Fruit fly (Drosophila melanogaster) whole organism, embryonic: ENCODE measurements around the gene CG33523.

Source experiments
- CG10321 ChIP-seq: fragments of 200-800 bp; sonication (Bioruptor generic); IDR thresholded peaks from 2 replicates; pipeline ENCODE4 v1.3.6; 2022; ENCODE audit warnings: missing biosample characterization, missing genetic modification characterization
- CG12219 ChIP-seq: fragments of 200-800 bp; sonication (Bioruptor generic); optimal IDR thresholded peaks from 3 replicates; lab custom pipeline; 2018; ENCODE audit warnings: missing biosample characterization, mild to moderate bottlenecking, missing genetic modification characterization
- CG12769 ChIP-seq: fragments of 200-800 bp; sonication (Bioruptor generic); optimal IDR thresholded peaks from 2 replicates; lab custom pipeline; 2019; ENCODE audit warnings: missing biosample characterization, mild to moderate bottlenecking, missing genetic modification characterization, moderate library complexity
- CG14014 ChIP-seq: fragments of 200-800 bp; sonication (Bioruptor generic); IDR thresholded peaks from 2 replicates; pipeline ENCODE4 v1.3.6; 2022; ENCODE audit warnings: missing biosample characterization, missing genetic modification characterization
- CG1603 ChIP-seq: fragments of 200-800 bp; sonication (Bioruptor generic); optimal IDR thresholded peaks from 2 replicates; lab custom pipeline; 2019; ENCODE audit warnings: missing biosample characterization, mild to moderate bottlenecking, missing genetic modification characterization, moderate library complexity
- CG16779 ChIP-seq: fragments of 200-800 bp; sonication (Bioruptor generic); IDR thresholded peaks from 2 replicates; pipeline ENCODE4 v1.3.6; 2022; ENCODE audit warnings: missing biosample characterization, missing genetic modification characterization
- CG18599 ChIP-seq: fragments of 200-800 bp; sonication (Bioruptor generic); optimal IDR thresholded peaks from 3 replicates; lab custom pipeline; 2017; ENCODE audit warnings: missing biosample characterization, missing genetic modification characterization, mild to moderate bottlenecking, moderate library complexity, missing genetic modification reagents
- CG18619 ChIP-seq: fragments of 200-800 bp; sonication (Bioruptor generic); optimal IDR thresholded peaks from 3 replicates; lab custom pipeline; 2017; ENCODE audit warnings: missing biosample characterization, mild to moderate bottlenecking, missing genetic modification characterization
- CG2129 ChIP-seq: fragments of 200-800 bp; sonication (Bioruptor generic); IDR thresholded peaks from 2 replicates; pipeline ENCODE4 v1.3.6; 2022; ENCODE audit warnings: missing biosample characterization, missing genetic modification characterization; ENCODE audit not compliant: partially characterized antibody
- CG32767 ChIP-seq: fragments of 200-800 bp; sonication (Bioruptor generic); IDR thresholded peaks from 2 replicates; pipeline ENCODE4 v1.3.6; 2022; ENCODE audit warnings: missing biosample characterization, missing genetic modification characterization
- CG34224 ChIP-seq: fragments of 200-800 bp; sonication (Bioruptor generic); IDR thresholded peaks from 3 replicates; pipeline ENCODE4 v1.3.6; 2022; ENCODE audit warnings: missing biosample characterization, missing genetic modification characterization; ENCODE audit not compliant: partially characterized antibody
- CG4820 ChIP-seq: fragments of 200-800 bp; sonication (Bioruptor generic); optimal IDR thresholded peaks from 3 replicates; lab custom pipeline; 2016; ENCODE audit warnings: missing biosample characterization, missing genetic modification characterization
- CG6654 ChIP-seq: fragments of 200-800 bp; sonication (Bioruptor generic); optimal IDR thresholded peaks from 2 replicates; lab custom pipeline; 2017; ENCODE audit warnings: missing biosample characterization, mild to moderate bottlenecking, missing genetic modification characterization
- CG7271 ChIP-seq: fragments of 200-800 bp; sonication (Bioruptor generic); optimal IDR thresholded peaks from 2 replicates; lab custom pipeline; 2018; ENCODE audit warnings: missing biosample characterization, mild to moderate bottlenecking, missing genetic modification characterization, moderate library complexity
- CG8089 ChIP-seq: fragments of 200-800 bp; sonication (Bioruptor generic); optimal IDR thresholded peaks from 3 replicates; lab custom pipeline; 2016; ENCODE audit warnings: missing biosample characterization, missing genetic modification characterization
- D19A ChIP-seq: fragments of 200-800 bp; optimal IDR thresholded peaks from 3 replicates; lab custom pipeline; 2019; ENCODE audit warnings: missing biosample characterization, mild to moderate bottlenecking, missing genetic modification characterization, moderate library complexity
- Dip3 ChIP-seq: fragments of 200-800 bp; sonication (Bioruptor generic); optimal IDR thresholded peaks from 3 replicates; lab custom pipeline; 2016; ENCODE audit warnings: missing biosample characterization, missing genetic modification characterization
- E2f1 ChIP-seq: fragments of 200-800 bp; sonication (Bioruptor generic); IDR thresholded peaks from 2 replicates; pipeline ENCODE4 v1.3.6; 2022; ENCODE audit warnings: missing biosample characterization, missing genetic modification characterization
- H2.0 ChIP-seq: fragments of 200-800 bp; sonication (Bioruptor generic); IDR thresholded peaks from 2 replicates; pipeline ENCODE4 v1.3.6; 2022; ENCODE audit warnings: missing biosample characterization, missing genetic modification characterization
- HHEX ChIP-seq: fragments of 200-800 bp; sonication (Bioruptor generic); optimal IDR thresholded peaks from 3 replicates; lab custom pipeline; 2017; ENCODE audit warnings: missing biosample characterization, mild to moderate bottlenecking, missing genetic modification characterization, missing genetic modification reagents
- HLH3B ChIP-seq: fragments of 200-800 bp; sonication (Bioruptor generic); IDR thresholded peaks from 2 replicates; pipeline ENCODE4 v1.3.6; 2022; ENCODE audit warnings: missing biosample characterization, missing genetic modification characterization
- Hsf ChIP-seq: fragments of 200-800 bp; sonication (Bioruptor generic); optimal IDR thresholded peaks from 3 replicates; lab custom pipeline; 2016; ENCODE audit warnings: missing biosample characterization, missing genetic modification characterization
- Lim3 ChIP-seq: fragments of 200-800 bp; sonication (Bioruptor generic); IDR thresholded peaks from 2 replicates; pipeline ENCODE4 v1.3.6; 2022; ENCODE audit warnings: missing biosample characterization, missing genetic modification characterization
- Lpt ChIP-seq: fragments of >200 bp; optimal IDR thresholded peaks from 2 replicates; lab custom pipeline; 2018; ENCODE audit warnings: missing biosample characterization, missing genetic modification characterization
- Spps ChIP-seq: fragments of 200-800 bp; sonication (Bioruptor generic); optimal IDR thresholded peaks from 2 replicates; lab custom pipeline; 2018; ENCODE audit warnings: missing biosample characterization, mild to moderate bottlenecking, missing genetic modification characterization
- Stat92E ChIP-seq, 3 experiments: fragments of >200 bp in 2 of 3; fragments of 200-800 bp in 1 of 3; sonication (Bioruptor generic) in 1 of 3; optimal IDR thresholded peaks; 2 replicates each; lab custom pipeline; 2017 to 2019; ENCODE audit warnings: missing biosample characterization in 3 of 3, missing genetic modification characterization in 3 of 3, mild to moderate bottlenecking in 1 of 3, moderate library complexity in 1 of 3
- Trl ChIP-seq, 3 experiments: fragments of >200 bp in 2 of 3; fragments of 200-800 bp in 1 of 3; sonication (Bioruptor generic) in 1 of 3; optimal IDR thresholded peaks; 2 replicates in 1 of 3; 3 replicates in 2 of 3; lab custom pipeline; 2016 to 2017; ENCODE audit warnings: missing biosample characterization in 1 of 3, missing genetic modification characterization in 1 of 3
- amos ChIP-seq: fragments of 200-800 bp; sonication (Bioruptor generic); IDR thresholded peaks from 2 replicates; pipeline ENCODE4 v1.3.6; 2022; ENCODE audit warnings: missing biosample characterization, missing genetic modification characterization; ENCODE audit not compliant: partially characterized antibody
- ara ChIP-seq: fragments of 200-800 bp; sonication (Bioruptor generic); IDR thresholded peaks from 2 replicates; pipeline ENCODE4 v1.3.6; 2022; ENCODE audit warnings: missing biosample characterization, missing genetic modification characterization
- ash1 ChIP-seq: fragments of 200-800 bp; sonication (Bioruptor generic); optimal IDR thresholded peaks from 2 replicates; lab custom pipeline; 2018; ENCODE audit warnings: missing biosample characterization, mild to moderate bottlenecking, missing genetic modification characterization
- crol ChIP-seq: fragments of 200-800 bp; sonication (Bioruptor generic); IDR thresholded peaks from 2 replicates; pipeline ENCODE4 v1.3.6; 2022; ENCODE audit warnings: missing biosample characterization, missing genetic modification characterization
- dm ChIP-seq: fragments of 200-800 bp; sonication (Bioruptor generic); optimal IDR thresholded peaks from 3 replicates; lab custom pipeline; 2016; ENCODE audit warnings: missing biosample characterization, missing genetic modification characterization
- eve ChIP-seq, 2 experiments: fragments of >200 bp; optimal IDR thresholded peaks; 2 replicates each; lab custom pipeline; 2017; ENCODE audit warnings: missing biosample characterization in 2 of 2, missing genetic modification characterization in 2 of 2
- exex ChIP-seq: fragments of 200-800 bp; sonication (Bioruptor generic); optimal IDR thresholded peaks from 4 replicates; lab custom pipeline; 2018; ENCODE audit warnings: missing biosample characterization, mild to moderate bottlenecking, missing genetic modification characterization, moderate library complexity
- eyg ChIP-seq: fragments of 200-800 bp; sonication (Bioruptor generic); optimal IDR thresholded peaks from 3 replicates; lab custom pipeline; 2016; ENCODE audit warnings: missing biosample characterization, missing genetic modification characterization
- ftz-f1 ChIP-seq: fragments of 200-800 bp; sonication (Bioruptor generic); optimal IDR thresholded peaks from 2 replicates; lab custom pipeline; 2016; ENCODE audit warnings: missing biosample characterization, missing genetic modification characterization
- grn ChIP-seq: fragments of 200-800 bp; sonication (Bioruptor generic); optimal IDR thresholded peaks from 3 replicates; lab custom pipeline; 2017; ENCODE audit warnings: missing biosample characterization, missing genetic modification characterization
- hb ChIP-seq: fragments of 200-800 bp; sonication (Bioruptor generic); IDR thresholded peaks from 3 replicates; pipeline ENCODE4 v1.3.6; 2022; ENCODE audit warnings: missing biosample characterization, missing genetic modification characterization; ENCODE audit not compliant: partially characterized antibody
- hbn ChIP-seq: fragments of 200-800 bp; sonication (Bioruptor generic); IDR thresholded peaks from 2 replicates; pipeline ENCODE4 v1.3.6; 2022; ENCODE audit warnings: missing biosample characterization, missing genetic modification characterization; ENCODE audit not compliant: partially characterized antibody
- hkb ChIP-seq, 2 experiments: fragments of 200-800 bp in 1 of 2; fragments of >200 bp in 1 of 2; sonication (Bioruptor generic) in 1 of 2; IDR thresholded peaks in 1 of 2; optimal IDR thresholded peaks in 1 of 2; 2 replicates each; pipeline versions ENCODE4 v1.3.6 to Lab custom; 2017 to 2022; ENCODE audit warnings: missing biosample characterization in 1 of 2, missing genetic modification characterization in 1 of 2
- kay ChIP-seq: fragments of 200-800 bp; sonication (Bioruptor generic); optimal IDR thresholded peaks from 2 replicates; lab custom pipeline; 2016; ENCODE audit warnings: missing biosample characterization, missing genetic modification characterization
- mam ChIP-seq: fragments of 200-800 bp; sonication (Bioruptor generic); optimal IDR thresholded peaks from 3 replicates; lab custom pipeline; 2016; ENCODE audit warnings: missing biosample characterization, missing genetic modification characterization
- otp ChIP-seq: fragments of 200-800 bp; sonication (Bioruptor generic); IDR thresholded peaks from 3 replicates; pipeline ENCODE4, ENCODE4 v1.3.6; 2022; ENCODE audit warnings: missing biosample characterization, missing genetic modification characterization
- sug ChIP-seq: fragments of 200-800 bp; optimal IDR thresholded peaks from 2 replicates; lab custom pipeline; 2019; ENCODE audit warnings: missing biosample characterization, mild to moderate bottlenecking, missing genetic modification characterization, moderate library complexity
- tgo ChIP-seq: fragments of 200-800 bp; sonication (Bioruptor generic); IDR thresholded peaks from 3 replicates; pipeline ENCODE4 v1.3.6; 2022; ENCODE audit warnings: missing biosample characterization, missing genetic modification characterization
- unc-4 ChIP-seq: fragments of 200-800 bp; sonication (Bioruptor generic); IDR thresholded peaks from 2 replicates; pipeline ENCODE4 v1.3.6; 2022; ENCODE audit warnings: missing biosample characterization, missing genetic modification characterization; ENCODE audit not compliant: partially characterized antibody
- vvl ChIP-seq: fragments of 200-800 bp; sonication (Bioruptor generic); IDR thresholded peaks from 2 replicates; pipeline ENCODE4 v1.3.6; 2022; ENCODE audit warnings: missing biosample characterization, missing genetic modification characterization
- wek ChIP-seq: fragments of 200-800 bp; sonication (Bioruptor generic); optimal IDR thresholded peaks from 3 replicates; lab custom pipeline; 2018; ENCODE audit warnings: missing biosample characterization, mild to moderate bottlenecking, missing genetic modification characterization, moderate library complexity
- zf30C ChIP-seq: fragments of 200-800 bp; sonication (Bioruptor generic); optimal IDR thresholded peaks from 3 replicates; lab custom pipeline; 2018; ENCODE audit warnings: missing biosample characterization, mild to moderate bottlenecking, missing genetic modification characterization

CG33523 gene

dm6 chr3L:5922005-5922685 lies 1.5 kb upstream of the CG33523 start, which contains the start of gene CG32407:
TSS of gene CG32407 (plus strand) at chr3L:5922055.
- TF ChIP-seq Trl (optimal IDR thresholded peaks at IDR 0.05; lab: Kevin White, UChicago) (peak in 1 of 2 experiments; percentile 18), Trl (GFP tag; optimal IDR thresholded peaks at IDR 0.05; lab: Kevin White, UChicago) (no peak), Stat92E (GFP tag; optimal IDR thresholded peaks at IDR 0.05; lab: Kevin White, UChicago) (no peak), eve (GFP tag; optimal IDR thresholded peaks at IDR 0.05; lab: Kevin White, UChicago) (no peak), hbn (no peak), ara (GFP tag; lab: Robert Waterston, UW) (no peak), CG1603 (peak; percentile 11), CG7271 (no peak), Spps (no peak), CG14014 (GFP tag; lab: Robert Waterston, UW) (no peak), E2f1 (GFP tag; lab: Robert Waterston, UW) (0 out of 2 replicates have a peak, but pooled peaks have one; percentile 23), amos (GFP tag; lab: Robert Waterston, UW) (no peak), wek (GFP tag; lab: Kevin White, UChicago) (peak; percentile 27), mam (no peak), ash1 (GFP tag; lab: Kevin White, UChicago) (no peak), unc-4 (GFP tag; lab: Robert Waterston, UW) (no peak), Hsf (GFP tag; lab: Kevin White, UChicago) (no peak), hkb (optimal IDR thresholded peaks at IDR 0.05; lab: Kevin White, UChicago) (no peak), hkb (GFP tag; IDR thresholded peaks at IDR 0.05; lab: Robert Waterston, UW) (peak; percentile 13; the same call in 1 of the 2 replicates), vvl (GFP tag; lab: Robert Waterston, UW) (no peak), Lim3 (GFP tag; lab: Robert Waterston, UW) (no peak), CG2129 (GFP tag; lab: Robert Waterston, UW) (no peak), grn (peak; percentile 37), eyg (GFP tag; lab: Kevin White, UChicago) (no peak), kay (GFP tag; lab: Kevin White, UChicago) (peak; percentile 62), CG34224 (no peak), CG10321 (GFP tag; lab: Robert Waterston, UW) (no peak), CG12219 (GFP tag; lab: Kevin White, UChicago) (no peak), ftz-f1 (GFP tag; lab: Kevin White, UChicago) (no peak), HLH3B (GFP tag; lab: Robert Waterston, UW) (no peak), CG6654 (GFP tag; lab: Kevin White, UChicago) (no peak), HHEX (GFP tag; lab: Kevin White, UChicago) (peak; percentile 23), sug (peak; percentile 97), Lpt (GFP tag; lab: Kevin White, UChicago) (no peak), exex (tag; lab: Kevin White, UChicago) (peak; percentile 58), CG16779 (no peak), CG18599 (peak; percentile 3), Dip3 (GFP tag; lab: Kevin White, UChicago) (no peak), D19A (tag; lab: Kevin White, UChicago) (no peak), zf30C (GFP tag; lab: Kevin White, UChicago) (no peak), hb (GFP tag; lab: Robert Waterston, UW) (no peak), crol (GFP tag; lab: Robert Waterston, UW) (peak; percentile 96), dm (peak; percentile 4), tgo (GFP tag; lab: Robert Waterston, UW) (no peak), CG32767 (GFP tag; lab: Robert Waterston, UW) (no peak), CG12769 (tag; lab: Kevin White, UChicago) (peak; percentile 45), CG8089 (GFP tag; lab: Kevin White, UChicago) (no peak), otp (peak; percentile 40; the same call in 1 of the 3 replicates), CG4820 (GFP tag; lab: Kevin White, UChicago) (peak; percentile 42), H2.0 (GFP tag; lab: Robert Waterston, UW) (no peak), CG18619 (GFP tag; lab: Kevin White, UChicago) (no peak)
